Worm (Caenorhabditis elegans): ENCODE measurements around the gene col-118.
A peak's percentile ranks its signal among the peaks of the same experiment; 100 is the strongest.

- no peak for TF ChIP-seq ztf-23 (GFP tag; IDR thresholded peaks at IDR 0.05)
- no peak for TF ChIP-seq ztf-29 (GFP tag; IDR thresholded peaks at IDR 0.05)
- no peak for TF ChIP-seq flt-1 (GFP tag; IDR thresholded peaks at IDR 0.05)
- TF ChIP-seq tab-1 (GFP tag; IDR thresholded peaks at IDR 0.05): no peak
- TF ChIP-seq T22C8.4 (GFP tag; IDR thresholded peaks at IDR 0.05): peak; percentile 80
- no peak for TF ChIP-seq ref-1 (GFP tag; conservative IDR thresholded peaks at IDR 0.05)
- TF ChIP-seq klf-2 (GFP tag; conservative IDR thresholded peaks at IDR 0.05): no peak
Measured at ce11 chrIV:8826606-8827000, 21.4 kb upstream of the col-118 start.
